Fruit fly (Drosophila melanogaster): Measurements from ENCODE around the gene LysS.

DNA sequence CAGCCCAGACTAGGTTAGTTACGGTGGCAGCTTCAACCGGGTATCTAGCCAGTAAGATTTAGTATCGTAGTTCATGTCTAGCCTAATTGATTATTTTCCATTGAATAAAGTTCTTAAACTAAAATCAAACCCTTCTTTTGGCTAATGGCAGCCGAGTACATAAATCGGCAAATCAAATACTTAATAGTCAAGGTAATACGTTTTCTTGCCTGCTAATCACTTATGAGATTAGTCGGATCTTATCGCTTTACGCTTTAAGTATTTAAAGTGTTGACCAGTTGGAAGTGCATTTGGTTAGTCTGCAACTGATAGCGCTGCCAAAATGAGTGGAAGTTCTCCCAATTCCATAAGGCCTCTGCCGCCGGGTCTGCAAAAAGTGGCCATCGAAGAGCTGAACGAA, 5.0 kb downstream of the LysS start, which contains the start of gene CG33965:
- TF ChIP-seq esn (GFP tag; optimal IDR thresholded peaks at IDR 0.05): no peak
- no peak for TF ChIP-seq CG6792 (GFP tag; optimal IDR thresholded peaks at IDR 0.05)
- no peak for TF ChIP-seq Ets96B (tag; optimal IDR thresholded peaks at IDR 0.05)
- TF ChIP-seq dsx (GFP tag; optimal IDR thresholded peaks at IDR 0.05; ENCODE audit: poor library complexity, severe bottlenecking): no peak
- no peak for TF ChIP-seq CG11294 (GFP tag; IDR thresholded peaks at IDR 0.05)
- no peak for TF ChIP-seq Sox14 (GFP tag; optimal IDR thresholded peaks at IDR 0.05)
- no peak for TF ChIP-seq Hr39 (GFP tag; optimal IDR thresholded peaks at IDR 0.05)
- TF ChIP-seq CG10631 (GFP tag; optimal IDR thresholded peaks at IDR 0.05): no peak
- no peak for TF ChIP-seq achi (GFP tag; optimal IDR thresholded peaks at IDR 0.05)
- no peak for TF ChIP-seq Eip78C (GFP tag)
- TF ChIP-seq CG6163 (GFP tag; IDR thresholded peaks at IDR 0.05): no peak
- no peak for TF ChIP-seq salr (GFP tag; optimal IDR thresholded peaks at IDR 0.05)

All from whole organism, prepupa.